Worm (Caenorhabditis elegans) whole organism, mixed stage, embryonic: ENCODE data around the gene fbxa-219.

ENCODE experiments used
- blmp-1 ChIP-seq: fragments of 150-350 bp; optimal IDR thresholded peaks from 2 replicates; lab custom pipeline; 2014; ENCODE audit warnings: missing biosample characterization, missing genetic modification characterization
- cnd-1 ChIP-seq: fragments of 200-800 bp; sonication (Bioruptor generic); optimal IDR thresholded peaks from 2 replicates; lab custom pipeline; 2018; ENCODE audit warnings: mild to moderate bottlenecking, missing genetic modification characterization, missing compliant biosample characterization
- lsy-2 ChIP-seq: fragments of 150-350 bp; optimal IDR thresholded peaks from 2 replicates; lab custom pipeline; 2014; ENCODE audit warnings: missing biosample characterization, missing genetic modification characterization
- mep-1 ChIP-seq: fragments of 150-350 bp; optimal IDR thresholded peaks from 2 replicates; lab custom pipeline; 2017; ENCODE audit warnings: missing biosample characterization, missing genetic modification reagents, missing genetic modification characterization, inconsistent platforms
- unc-62 ChIP-seq: fragments of 150-350 bp; optimal IDR thresholded peaks from 2 replicates; lab custom pipeline; 2014; ENCODE audit warnings: missing biosample characterization, missing genetic modification reagents, missing genetic modification characterization

- TF ChIP-seq unc-62 (GFP tag; lab: Kevin White, UChicago): no peak
- no peak for TF ChIP-seq blmp-1 (tag; lab: Kevin White, UChicago)
- TF ChIP-seq mep-1 (tag; lab: Kevin White, UChicago): no peak
- TF ChIP-seq cnd-1 (tag; lab: Kevin White, UChicago): no peak
- TF ChIP-seq lsy-2 (tag; lab: Kevin White, UChicago): no peak
Observed at ce11 chrIII:2294736-2295135, 3.5 kb downstream of the fbxa-219 start.
